Fruit fly (Drosophila melanogaster) whole organism, embryonic: Measurements from ENCODE around the gene CG31827.

Source experiments
- Bgb ChIP-seq: fragments of 200-800 bp; sonication (Bioruptor generic); IDR thresholded peaks from 2 replicates; pipeline ENCODE4 v1.3.6; 2022; ENCODE audit warnings: missing biosample characterization, missing genetic modification characterization; ENCODE audit not compliant: partially characterized antibody
- Bteb2 ChIP-seq: fragments of 200-800 bp; sonication (Bioruptor generic); optimal IDR thresholded peaks from 2 replicates; lab custom pipeline; 2016; ENCODE audit warnings: missing biosample characterization, missing genetic modification characterization
- C15 ChIP-seq: fragments of 200-800 bp; sonication (Bioruptor generic); IDR thresholded peaks from 3 replicates; pipeline ENCODE4 v1.3.6; 2022; ENCODE audit warnings: missing biosample characterization, missing genetic modification characterization
- CG11560 ChIP-seq: fragments of 200-800 bp; sonication (Bioruptor generic); IDR thresholded peaks from 3 replicates; pipeline ENCODE4 v1.3.6; 2022; ENCODE audit warnings: missing biosample characterization, missing genetic modification characterization
- CG1233 ChIP-seq: fragments of 200-800 bp; sonication (Bioruptor generic); optimal IDR thresholded peaks from 4 replicates; lab custom pipeline; 2018; ENCODE audit warnings: missing biosample characterization, mild to moderate bottlenecking, missing genetic modification characterization
- CG14441 ChIP-seq: fragments of 200-800 bp; sonication (Bioruptor generic); IDR thresholded peaks from 2 replicates; pipeline ENCODE4 v1.3.6; 2022; ENCODE audit warnings: missing biosample characterization, missing genetic modification characterization
- CG15696 ChIP-seq: fragments of 200-800 bp; sonication (Bioruptor generic); optimal IDR thresholded peaks from 2 replicates; lab custom pipeline; 2019; ENCODE audit warnings: missing biosample characterization, mild to moderate bottlenecking, missing genetic modification characterization, moderate library complexity
- CG16863 ChIP-seq: fragments of 200-800 bp; sonication (Bioruptor generic); optimal IDR thresholded peaks from 3 replicates; lab custom pipeline; 2016; ENCODE audit warnings: missing biosample characterization, missing genetic modification characterization
- CG18476 ChIP-seq: fragments of 200-800 bp; sonication (Bioruptor generic); optimal IDR thresholded peaks from 2 replicates; lab custom pipeline; 2016; ENCODE audit warnings: missing biosample characterization, mild to moderate bottlenecking, missing genetic modification characterization
- CG2116 ChIP-seq: fragments of 200-800 bp; sonication (Bioruptor generic); optimal IDR thresholded peaks from 3 replicates; lab custom pipeline; 2018; ENCODE audit warnings: missing biosample characterization, mild to moderate bottlenecking, missing genetic modification characterization
- CG2120 ChIP-seq: fragments of 200-800 bp; sonication (Bioruptor generic); optimal IDR thresholded peaks from 3 replicates; lab custom pipeline; 2016; ENCODE audit warnings: missing biosample characterization, missing genetic modification characterization
- CG2875 ChIP-seq: fragments of 200-800 bp; sonication (Bioruptor generic); optimal IDR thresholded peaks from 2 replicates; lab custom pipeline; 2017; ENCODE audit warnings: missing biosample characterization, mild to moderate bottlenecking, missing genetic modification characterization, missing genetic modification reagents
- CG31365 ChIP-seq: fragments of 200-800 bp; sonication (Bioruptor generic); optimal IDR thresholded peaks from 2 replicates; lab custom pipeline; 2018; ENCODE audit warnings: missing biosample characterization, mild to moderate bottlenecking, missing genetic modification characterization
- CG3163 ChIP-seq: fragments of 200-800 bp; sonication (Bioruptor generic); optimal IDR thresholded peaks from 3 replicates; lab custom pipeline; 2016; ENCODE audit warnings: missing biosample characterization, missing genetic modification characterization
- CG43689 ChIP-seq: fragments of 200-800 bp; sonication (Bioruptor generic); IDR thresholded peaks from 2 replicates; pipeline ENCODE4 v1.3.6; 2022; ENCODE audit warnings: missing biosample characterization, missing genetic modification characterization
- CG4730 ChIP-seq: fragments of 200-800 bp; sonication (Bioruptor generic); IDR thresholded peaks from 2 replicates; pipeline ENCODE4 v1.3.6; 2022; ENCODE audit warnings: missing biosample characterization, missing genetic modification characterization
- CG5245 ChIP-seq: fragments of 200-800 bp; sonication (Bioruptor generic); optimal IDR thresholded peaks from 3 replicates; lab custom pipeline; 2016; ENCODE audit warnings: missing biosample characterization, missing genetic modification characterization
- CG8944 ChIP-seq: fragments of 200-800 bp; sonication (Bioruptor generic); optimal IDR thresholded peaks from 3 replicates; lab custom pipeline; 2016; ENCODE audit warnings: missing biosample characterization, missing genetic modification characterization
- CG9215 ChIP-seq: fragments of 200-800 bp; sonication (Bioruptor generic); IDR thresholded peaks from 2 replicates; pipeline ENCODE4 v1.3.6; 2022; ENCODE audit warnings: missing biosample characterization, missing genetic modification characterization
- Dad ChIP-seq: fragments of 200-800 bp; sonication (Bioruptor generic); optimal IDR thresholded peaks from 3 replicates; lab custom pipeline; 2016; ENCODE audit warnings: missing biosample characterization, missing genetic modification characterization
- Dp ChIP-seq: fragments of 200-800 bp; sonication (Bioruptor generic); optimal IDR thresholded peaks from 2 replicates; lab custom pipeline; 2018; ENCODE audit warnings: missing biosample characterization, mild to moderate bottlenecking, missing genetic modification characterization, moderate library complexity
- Fer3 ChIP-seq: fragments of 200-800 bp; sonication (Bioruptor generic); optimal IDR thresholded peaks from 2 replicates; lab custom pipeline; 2018; ENCODE audit warnings: missing biosample characterization, mild to moderate bottlenecking, missing genetic modification characterization, moderate library complexity
- Gsc ChIP-seq: fragments of 200-800 bp; sonication (Bioruptor generic); IDR thresholded peaks from 2 replicates; pipeline ENCODE4 v1.3.6; 2022; ENCODE audit warnings: missing biosample characterization, missing genetic modification characterization
- H15 ChIP-seq: fragments of 200-800 bp; sonication (Bioruptor generic); IDR thresholded peaks from 3 replicates; pipeline ENCODE4 v1.3.6; 2022; ENCODE audit warnings: missing biosample characterization, missing genetic modification characterization
- Hmr ChIP-seq: fragments of 200-800 bp; sonication (Bioruptor generic); optimal IDR thresholded peaks from 3 replicates; lab custom pipeline; 2017; ENCODE audit warnings: mild to moderate bottlenecking, missing biosample characterization, missing genetic modification reagents, missing genetic modification characterization
- NC2β ChIP-seq: fragments of 200-800 bp; sonication (Bioruptor generic); optimal IDR thresholded peaks from 2 replicates; lab custom pipeline; 2016; ENCODE audit warnings: missing biosample characterization, missing genetic modification characterization
- Nf-YA ChIP-seq: fragments of 200-800 bp; sonication (Bioruptor generic); IDR thresholded peaks from 2 replicates; pipeline ENCODE4 v1.3.6; 2022; ENCODE audit warnings: missing biosample characterization, missing genetic modification characterization
- Pdp1 ChIP-seq, 2 experiments: fragments of 200-800 bp; sonication (Bioruptor generic); optimal IDR thresholded peaks; 3 replicates each; lab custom pipeline; 2016; ENCODE audit warnings: missing biosample characterization in 2 of 2, missing genetic modification characterization in 2 of 2, mild to moderate bottlenecking in 1 of 2, moderate library complexity in 1 of 2
- Poxn ChIP-seq: fragments of 200-800 bp; sonication (Bioruptor generic); IDR thresholded peaks from 2 replicates; pipeline ENCODE4 v1.3.6; 2022; ENCODE audit warnings: missing biosample characterization, missing genetic modification characterization
- Usf ChIP-seq: fragments of 200-800 bp; sonication (Bioruptor generic); optimal IDR thresholded peaks from 2 replicates; lab custom pipeline; 2017; ENCODE audit warnings: missing genotype, missing biosample characterization, missing genetic modification characterization
- Xrp1 ChIP-seq: fragments of 200-800 bp; sonication (Bioruptor generic); IDR thresholded peaks from 2 replicates; pipeline ENCODE4 v1.3.6; 2022; ENCODE audit warnings: missing biosample characterization, missing genetic modification characterization
- bbx ChIP-seq: fragments of 200-800 bp; sonication (Bioruptor generic); IDR thresholded peaks from 2 replicates; pipeline ENCODE4 v1.3.6; 2022; ENCODE audit warnings: missing biosample characterization, missing genetic modification characterization; ENCODE audit not compliant: partially characterized antibody
- chinmo ChIP-seq: fragments of 200-800 bp; sonication (Bioruptor generic); IDR thresholded peaks from 4 replicates; pipeline ENCODE4 v1.3.6; 2022; ENCODE audit warnings: missing biosample characterization, missing genetic modification characterization; ENCODE audit not compliant: partially characterized antibody
- dimm ChIP-seq: fragments of 200-800 bp; sonication (Bioruptor generic); IDR thresholded peaks from 2 replicates; pipeline ENCODE4 v1.3.6; 2022; ENCODE audit warnings: missing biosample characterization, missing genetic modification characterization
- ems ChIP-seq: fragments of 200-800 bp; sonication (Bioruptor generic); optimal IDR thresholded peaks from 3 replicates; lab custom pipeline; 2016; ENCODE audit warnings: missing biosample characterization, missing genetic modification characterization
- fru ChIP-seq: fragments of >200 bp; optimal IDR thresholded peaks from 2 replicates; lab custom pipeline; 2017
- gce ChIP-seq: fragments of 200-800 bp; sonication (Bioruptor generic); IDR thresholded peaks from 3 replicates; pipeline ENCODE4 v1.3.6; 2022; ENCODE audit warnings: missing biosample characterization, missing genetic modification characterization
- lmd ChIP-seq: fragments of 200-800 bp; sonication (Bioruptor generic); IDR thresholded peaks from 2 replicates; pipeline ENCODE4 v1.3.6; 2022; ENCODE audit warnings: missing biosample characterization, missing genetic modification characterization
- nerfin-2 ChIP-seq: fragments of 200-800 bp; sonication (Bioruptor generic); IDR thresholded peaks from 2 replicates; pipeline ENCODE4 v1.3.6; 2022; ENCODE audit warnings: missing biosample characterization, missing genetic modification characterization; ENCODE audit not compliant: partially characterized antibody
- onecut ChIP-seq: fragments of 200-800 bp; sonication (Bioruptor generic); IDR thresholded peaks from 2 replicates; pipeline ENCODE4 v1.3.6; 2022; ENCODE audit warnings: missing biosample characterization, missing genetic modification characterization
- org-1 ChIP-seq: fragments of 200-800 bp; sonication (Bioruptor generic); optimal IDR thresholded peaks from 2 replicates; lab custom pipeline; 2017; ENCODE audit warnings: missing biosample characterization, missing genetic modification characterization
- pfk ChIP-seq: fragments of 200-800 bp; sonication (Bioruptor generic); optimal IDR thresholded peaks from 2 replicates; lab custom pipeline; 2018; ENCODE audit warnings: missing biosample characterization, mild to moderate bottlenecking, missing genetic modification characterization, moderate library complexity
- salm ChIP-seq: fragments of 200-800 bp; sonication (Bioruptor generic); optimal IDR thresholded peaks from 2 replicates; lab custom pipeline; 2018; ENCODE audit warnings: missing biosample characterization, mild to moderate bottlenecking, missing genetic modification characterization
- sim ChIP-seq: fragments of 200-800 bp; sonication (Bioruptor generic); IDR thresholded peaks from 2 replicates; pipeline ENCODE4 v1.3.6; 2022; ENCODE audit warnings: missing biosample characterization, missing genetic modification characterization
- sisA ChIP-seq: fragments of 200-800 bp; sonication (Bioruptor generic); IDR thresholded peaks from 2 replicates; pipeline ENCODE4 v1.3.6; 2022; ENCODE audit warnings: missing biosample characterization, missing genetic modification characterization
- ssp ChIP-seq: fragments of 200-800 bp; sonication (Bioruptor generic); IDR thresholded peaks from 2 replicates; pipeline ENCODE4 v1.3.6; 2022; ENCODE audit warnings: missing biosample characterization, missing genetic modification characterization
- sug ChIP-seq: fragments of 200-800 bp; optimal IDR thresholded peaks from 2 replicates; lab custom pipeline; 2019; ENCODE audit warnings: missing biosample characterization, mild to moderate bottlenecking, missing genetic modification characterization, moderate library complexity
- trem ChIP-seq: fragments of 200-800 bp; optimal IDR thresholded peaks from 3 replicates; lab custom pipeline; 2019; ENCODE audit warnings: missing biosample characterization, mild to moderate bottlenecking, missing genetic modification characterization, moderate library complexity
- vfl ChIP-seq: fragments of 200-800 bp; sonication (Bioruptor generic); optimal IDR thresholded peaks from 2 replicates; lab custom pipeline; 2016; ENCODE audit warnings: missing biosample characterization, missing genetic modification characterization
- wek ChIP-seq: fragments of 200-800 bp; sonication (Bioruptor generic); optimal IDR thresholded peaks from 3 replicates; lab custom pipeline; 2018; ENCODE audit warnings: missing biosample characterization, mild to moderate bottlenecking, missing genetic modification characterization, moderate library complexity

The CG31827 gene

DNA sequence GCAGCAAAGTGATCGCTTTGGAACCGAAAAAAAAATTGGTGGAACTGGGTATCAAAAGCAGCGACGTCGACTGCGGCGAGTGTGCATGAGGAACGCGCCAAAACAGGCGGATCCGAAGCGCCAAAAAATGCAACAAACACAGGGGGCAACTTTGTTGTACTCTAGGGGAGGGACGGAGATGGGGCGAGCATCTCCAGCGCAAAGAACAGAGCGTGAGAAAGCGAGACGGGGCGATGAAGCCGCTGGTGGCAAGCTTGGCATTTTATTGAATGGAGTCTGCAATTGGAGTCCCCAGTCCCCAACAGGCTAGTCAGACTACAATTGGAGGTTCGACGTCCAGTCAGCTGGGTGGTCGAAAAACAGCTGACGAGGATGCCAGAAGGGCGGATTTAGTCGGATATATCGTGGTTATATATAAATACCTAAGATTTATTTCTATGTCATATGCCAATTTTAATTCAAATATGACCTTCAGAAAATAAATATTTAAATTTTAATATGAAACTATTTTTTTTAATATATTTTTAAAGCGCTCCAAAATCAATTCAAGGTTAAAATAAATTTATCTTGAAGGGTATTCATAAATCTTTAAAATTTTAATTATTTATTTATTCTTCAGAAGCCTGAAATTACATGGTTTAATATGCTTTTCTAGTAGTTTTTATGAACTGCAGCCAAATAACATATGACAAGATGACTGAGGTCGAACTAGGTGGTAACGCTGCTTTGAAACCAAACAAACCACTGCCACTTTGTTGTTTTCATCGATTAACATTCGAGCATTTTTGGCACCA is 41.8 kb downstream of the CG31827 start (continued):
- peak; percentile 71 for TF ChIP-seq ssp (GFP tag; lab: Robert Waterston, UW)
- TF ChIP-seq onecut, result peak; percentile 52
- peak; percentile 66 for TF ChIP-seq CG2116 (GFP tag; lab: Kevin White, UChicago)
- no peak for TF ChIP-seq NC2β (GFP tag; lab: Kevin White, UChicago)
- no peak for TF ChIP-seq Gsc (GFP tag; lab: Robert Waterston, UW)
- peak; percentile 72 for TF ChIP-seq sisA (GFP tag; lab: Robert Waterston, UW)
- peak; percentile 74 for TF ChIP-seq CG5245 (GFP tag; lab: Kevin White, UChicago)
- no peak for TF ChIP-seq pfk (GFP tag; lab: Kevin White, UChicago)
- TF ChIP-seq CG3163, result no peak
- TF ChIP-seq Usf (GFP tag; lab: Kevin White, UChicago), result peak; percentile 88
- peak; percentile 86 for TF ChIP-seq CG2875
- peak; percentile 73 for TF ChIP-seq CG18476 (GFP tag; lab: Kevin White, UChicago)
- TF ChIP-seq Hmr, result peak; percentile 90
- TF ChIP-seq CG31365 (tag; lab: Kevin White, UChicago), result no peak
- no peak for TF ChIP-seq fru (lab: Kevin White, UChicago)
- TF ChIP-seq bbx (GFP tag; lab: Robert Waterston, UW), result peak; percentile 29
- peak; percentile 84 for TF ChIP-seq Fer3 (tag; lab: Kevin White, UChicago)
- no peak for TF ChIP-seq gce
- peak; percentile 27 for TF ChIP-seq vfl
- TF ChIP-seq trem (tag; lab: Kevin White, UChicago), result peak; percentile 92
- TF ChIP-seq CG11560 (tag; lab: Robert Waterston, UW), result peak; percentile 65; the same call in 2 of the 3 replicates
- peak; percentile 92 for TF ChIP-seq sug (tag; lab: Kevin White, UChicago)
- TF ChIP-seq CG1233, result peak; percentile 94
- peak; percentile 72; the same call in 1 of the 2 replicates for TF ChIP-seq CG14441
- peak; percentile 57 for TF ChIP-seq CG2120 (GFP tag; lab: Kevin White, UChicago)
- 0 out of 2 replicates have a peak, but pooled peaks have one; percentile 52 for TF ChIP-seq Nf-YA (GFP tag; lab: Robert Waterston, UW)
- peak; percentile 5 for TF ChIP-seq Bteb2 (GFP tag; lab: Kevin White, UChicago)
- peak; percentile 30 for TF ChIP-seq CG8944 (GFP tag; lab: Kevin White, UChicago)
- no peak for TF ChIP-seq ems (GFP tag; lab: Kevin White, UChicago)
- no peak for TF ChIP-seq dimm (GFP tag; lab: Robert Waterston, UW)
- no peak for TF ChIP-seq Poxn
- TF ChIP-seq sim (GFP tag; lab: Robert Waterston, UW), result peak; percentile 32; the same call in 1 of the 2 replicates
- TF ChIP-seq Dp (GFP tag; lab: Kevin White, UChicago), result no peak
- peak; percentile 97 for TF ChIP-seq CG15696 (tag; lab: Kevin White, UChicago)
- peak; percentile 43 for TF ChIP-seq CG16863
- no peak for TF ChIP-seq chinmo (GFP tag; lab: Robert Waterston, UW)
- TF ChIP-seq C15 (GFP tag; lab: Robert Waterston, UW), result peak; percentile 59; the same call in 1 of the 3 replicates
- no peak for TF ChIP-seq nerfin-2 (GFP tag; lab: Robert Waterston, UW)
- TF ChIP-seq Xrp1 (GFP tag; lab: Robert Waterston, UW), result peak; percentile 91
- TF ChIP-seq salm (tag; lab: Kevin White, UChicago), result peak; percentile 80
- peak; percentile 25 to 44 for TF ChIP-seq Pdp1 (GFP tag; optimal IDR thresholded peaks at IDR 0.05; lab: Kevin White, UChicago)
- TF ChIP-seq CG4730 (GFP tag; lab: Robert Waterston, UW), result peak; percentile 70
- TF ChIP-seq H15 (GFP tag; lab: Robert Waterston, UW), result peak; percentile 61; the same call in 1 of the 3 replicates
- TF ChIP-seq Dad (GFP tag; lab: Kevin White, UChicago), result peak; percentile 11
- peak; percentile 89 for TF ChIP-seq lmd (GFP tag; lab: Robert Waterston, UW)
- no peak for TF ChIP-seq Bgb
- peak; percentile 87 for TF ChIP-seq org-1 (GFP tag; lab: Kevin White, UChicago)
- no peak for TF ChIP-seq wek (GFP tag; lab: Kevin White, UChicago)
- TF ChIP-seq CG9215 (GFP tag; lab: Robert Waterston, UW), result peak; percentile 79
- no peak for TF ChIP-seq CG43689 (GFP tag; lab: Robert Waterston, UW)
